Worm (Caenorhabditis elegans): ENCODE measurements around the gene Y7A5A.10.

DNA sequence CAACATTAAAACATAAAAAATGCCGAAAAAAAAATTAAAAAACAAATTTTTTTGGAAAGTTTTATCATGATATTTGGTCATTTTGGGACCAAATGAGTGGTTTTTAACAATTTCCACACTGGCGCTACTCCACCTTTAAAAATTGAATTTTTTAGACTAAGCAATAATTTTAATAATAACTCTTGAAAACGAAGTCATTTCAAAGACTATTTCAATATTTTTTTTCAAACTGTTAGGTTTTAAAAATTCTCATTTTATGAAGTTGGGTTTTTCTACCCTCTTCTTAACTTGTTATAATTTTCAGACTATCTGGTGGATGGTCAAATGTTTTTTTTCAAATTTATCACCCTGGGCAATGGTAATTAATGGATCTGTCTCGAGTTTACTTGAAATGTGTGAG is 27.3 kb upstream of the Y7A5A.10 start, which contains the start of gene Y7A5A.8:
- no peak for TF ChIP-seq unc-62 (GFP tag; optimal IDR thresholded peaks at IDR 0.05)
- TF ChIP-seq nhr-19 (GFP tag; conservative IDR thresholded peaks at IDR 0.05), result no peak
- no peak for TF ChIP-seq unc-30 (tag; optimal IDR thresholded peaks at IDR 0.05)
- no peak for TF ChIP-seq nhr-11 (tag; optimal IDR thresholded peaks at IDR 0.05)
- no peak for TF ChIP-seq zag-1 (tag; optimal IDR thresholded peaks at IDR 0.05)
- TF ChIP-seq nhr-71 (tag; optimal IDR thresholded peaks at IDR 0.05), result no peak
- TF ChIP-seq hlh-4 (tag; optimal IDR thresholded peaks at IDR 0.05), result no peak
- TF ChIP-seq ces-1 (GFP tag; optimal IDR thresholded peaks at IDR 0.05), result no peak
- TF ChIP-seq lsy-2 (tag; optimal IDR thresholded peaks at IDR 0.05), result no peak
- TF ChIP-seq nhr-90 (tag; optimal IDR thresholded peaks at IDR 0.05; ENCODE audit: poor library complexity), result no peak
- no peak for TF ChIP-seq aly-2 (tag; optimal IDR thresholded peaks at IDR 0.05)
- no peak for TF ChIP-seq alr-1 (tag; optimal IDR thresholded peaks at IDR 0.05; ENCODE audit: borderline replicate concordance)
- no peak for TF ChIP-seq ceh-90 (tag; optimal IDR thresholded peaks at IDR 0.05)
- no peak for TF ChIP-seq swsn-7 (tag; optimal IDR thresholded peaks at IDR 0.05)
